Worm (Caenorhabditis elegans) whole organism, L3 larva: Measurements from ENCODE around the gene C25E10.4.

Experiments used
- R02D3.7 ChIP-seq: fragments of 150-350 bp; optimal IDR thresholded peaks from 2 replicates; lab custom pipeline; 2014; ENCODE audit warnings: missing biosample characterization, missing genetic modification characterization
- aly-2 ChIP-seq: fragments of 150-350 bp; optimal IDR thresholded peaks from 2 replicates; lab custom pipeline; 2014; ENCODE audit warnings: missing biosample characterization, missing genetic modification characterization
- ama-1 ChIP-seq: fragments of 150-350 bp; optimal IDR thresholded peaks from 2 replicates; lab custom pipeline; 2018
- ceh-16 ChIP-seq: sonication (generic microtip); optimal IDR thresholded peaks from 2 replicates; lab custom pipeline; 2017; ENCODE audit warnings: missing biosample characterization, missing genetic modification characterization
- ceh-28 ChIP-seq: fragments of 150-350 bp; optimal IDR thresholded peaks from 2 replicates; lab custom pipeline; 2014; ENCODE audit warnings: missing biosample characterization, missing genetic modification reagents, missing genetic modification characterization
- ceh-82 ChIP-seq: fragments of 150-350 bp; optimal IDR thresholded peaks from 2 replicates; lab custom pipeline; 2014; ENCODE audit warnings: missing biosample characterization, missing genetic modification characterization
- daf-12 ChIP-seq: fragments of 150-350 bp; optimal IDR thresholded peaks from 2 replicates; lab custom pipeline; 2014; ENCODE audit warnings: missing biosample characterization, missing genetic modification reagents, missing genetic modification characterization
- egl-5 ChIP-seq: fragments of 150-350 bp; optimal IDR thresholded peaks from 2 replicates; lab custom pipeline; 2017; ENCODE audit warnings: missing biosample characterization, missing genetic modification reagents, missing genetic modification characterization, inconsistent platforms
- elt-1 ChIP-seq: fragments of 150-350 bp; optimal IDR thresholded peaks from 2 replicates; lab custom pipeline; 2014; ENCODE audit warnings: missing biosample characterization, missing genetic modification characterization
- elt-2 ChIP-seq: sonication (generic microtip); optimal IDR thresholded peaks from 2 replicates; lab custom pipeline; 2016; ENCODE audit warnings: missing genetic modification reagents, mild to moderate bottlenecking, missing genetic modification characterization, missing compliant biosample characterization
- elt-3 ChIP-seq, 3 experiments: fragments of 150-350 bp in 1 of 3; sonication (generic microtip) in 2 of 3; optimal IDR thresholded peaks; 2 replicates in 2 of 3; 4 replicates in 1 of 3; lab custom pipeline; 2014 to 2017; ENCODE audit warnings: missing biosample characterization in 3 of 3, missing genetic modification characterization in 3 of 3
- fkh-10 ChIP-seq: sonication (generic microtip); optimal IDR thresholded peaks from 2 replicates; lab custom pipeline; 2017; ENCODE audit warnings: missing biosample characterization, missing genetic modification reagents, missing genetic modification characterization
- fkh-2 ChIP-seq: fragments of 150-350 bp; optimal IDR thresholded peaks from 2 replicates; lab custom pipeline; 2014; ENCODE audit warnings: missing biosample characterization, missing genetic modification reagents, missing genetic modification characterization
- fos-1 ChIP-seq: fragments of 150-350 bp; optimal IDR thresholded peaks from 2 replicates; lab custom pipeline; 2014; ENCODE audit warnings: missing biosample characterization, missing genetic modification characterization
- hmg-11 ChIP-seq: sonication (generic microtip); optimal IDR thresholded peaks from 2 replicates; lab custom pipeline; 2016; ENCODE audit warnings: missing genetic modification characterization, missing compliant biosample characterization
- jun-1 ChIP-seq: fragments of 150-350 bp; optimal IDR thresholded peaks from 2 replicates; lab custom pipeline; 2014; ENCODE audit warnings: missing biosample characterization, missing genetic modification reagents, missing genetic modification characterization
- lin-39 ChIP-seq: fragments of 150-350 bp; optimal IDR thresholded peaks from 2 replicates; lab custom pipeline; 2018; ENCODE audit warnings: missing biosample characterization, missing genetic modification reagents, missing genetic modification characterization
- lsy-12 ChIP-seq: sonication (generic microtip); optimal IDR thresholded peaks from 2 replicates; lab custom pipeline; 2016; ENCODE audit warnings: mild to moderate bottlenecking, missing genetic modification characterization, missing compliant biosample characterization
- mdl-1 ChIP-seq: fragments of 150-350 bp; optimal IDR thresholded peaks from 2 replicates; lab custom pipeline; 2014; ENCODE audit warnings: missing biosample characterization, missing genetic modification characterization
- mml-1 ChIP-seq: fragments of 150-350 bp; sonication (generic microtip); optimal IDR thresholded peaks from 3 replicates; lab custom pipeline; 2014; ENCODE audit warnings: missing biosample characterization, missing genetic modification characterization
- nfya-1 ChIP-seq: sonication (generic microtip); optimal IDR thresholded peaks from 2 replicates; lab custom pipeline; 2017; ENCODE audit warnings: missing genetic modification characterization, mild to moderate bottlenecking, missing compliant biosample characterization, antibody characterized with exemption, moderate library complexity; ENCODE audit not compliant: insufficient read depth
- nhr-11 ChIP-seq: fragments of 150-350 bp; optimal IDR thresholded peaks from 2 replicates; lab custom pipeline; 2014; ENCODE audit warnings: missing biosample characterization, missing genetic modification characterization
- nhr-12 ChIP-seq: fragments of 150-350 bp; optimal IDR thresholded peaks from 2 replicates; lab custom pipeline; 2014; ENCODE audit warnings: missing biosample characterization, missing genetic modification characterization
- nhr-23 ChIP-seq: fragments of 150-350 bp; optimal IDR thresholded peaks from 2 replicates; lab custom pipeline; 2014; ENCODE audit warnings: missing biosample characterization, missing genetic modification reagents, missing genetic modification characterization
- nhr-237 ChIP-seq: fragments of 150-350 bp; optimal IDR thresholded peaks from 2 replicates; lab custom pipeline; 2014; ENCODE audit warnings: missing biosample characterization, missing genetic modification characterization
- nhr-25 ChIP-seq: sonication (generic microtip); optimal IDR thresholded peaks from 2 replicates; lab custom pipeline; 2017; ENCODE audit warnings: missing biosample characterization, missing genetic modification characterization
- nhr-28 ChIP-seq: fragments of 150-350 bp; optimal IDR thresholded peaks from 2 replicates; lab custom pipeline; 2014; ENCODE audit warnings: missing biosample characterization, missing genetic modification characterization
- nhr-43 ChIP-seq: sonication (generic microtip); optimal IDR thresholded peaks from 2 replicates; lab custom pipeline; 2016; ENCODE audit warnings: mild to moderate bottlenecking, missing genetic modification characterization, missing compliant biosample characterization; ENCODE audit not compliant: poor library complexity, severe bottlenecking
- nhr-76 ChIP-seq: fragments of 150-350 bp; sonication (generic microtip); optimal IDR thresholded peaks from 5 replicates; lab custom pipeline; 2014; ENCODE audit warnings: missing biosample characterization, missing genetic modification characterization
- nhr-77 ChIP-seq: fragments of 150-350 bp; optimal IDR thresholded peaks from 2 replicates; lab custom pipeline; 2014; ENCODE audit warnings: missing biosample characterization, missing genetic modification characterization
- pha-4 ChIP-seq: fragments of 150-350 bp; optimal IDR thresholded peaks from 2 replicates; lab custom pipeline; 2014; ENCODE audit warnings: missing biosample characterization, missing genetic modification reagents, missing genetic modification characterization
- pqm-1 ChIP-seq: fragments of 150-350 bp; optimal IDR thresholded peaks from 2 replicates; lab custom pipeline; 2017; ENCODE audit warnings: missing biosample characterization, missing genetic modification characterization, inconsistent platforms
- sea-2 ChIP-seq: fragments of 150-350 bp; sonication (generic microtip); optimal IDR thresholded peaks from 4 replicates; lab custom pipeline; 2014; ENCODE audit warnings: missing biosample characterization, missing genetic modification reagents, missing genetic modification characterization
- skn-1 ChIP-seq: fragments of 150-350 bp; optimal IDR thresholded peaks from 2 replicates; lab custom pipeline; 2014; ENCODE audit warnings: missing biosample characterization, missing genetic modification characterization
- snpc-4 ChIP-seq: fragments of 150-350 bp; optimal IDR thresholded peaks from 2 replicates; lab custom pipeline; 2014; ENCODE audit warnings: missing biosample characterization, missing genetic modification characterization
- tbx-2 ChIP-seq: sonication (generic microtip); optimal IDR thresholded peaks from 2 replicates; lab custom pipeline; 2016; ENCODE audit warnings: mild to moderate bottlenecking, missing genetic modification characterization, missing compliant biosample characterization
- unc-39 ChIP-seq: sonication (generic microtip); optimal IDR thresholded peaks from 4 replicates; lab custom pipeline; 2017; ENCODE audit warnings: missing biosample characterization, missing genetic modification characterization
- unc-62 ChIP-seq: fragments of 150-350 bp; sonication (generic microtip); optimal IDR thresholded peaks from 4 replicates; lab custom pipeline; 2014; ENCODE audit warnings: missing biosample characterization, missing genetic modification reagents, missing genetic modification characterization
- zag-1 ChIP-seq: fragments of 150-350 bp; optimal IDR thresholded peaks from 2 replicates; lab custom pipeline; 2014; ENCODE audit warnings: missing biosample characterization, missing genetic modification characterization

The C25E10.4 gene

ce11 chrV:9076273-9076672 lies 42.9 kb downstream of the C25E10.4 start, which contains the start of gene T27E4.7:
TSS of gene T27E4.7 (minus strand) at chrV:9076322.
- TF ChIP-seq hmg-11 (tag; lab: Kevin White, UChicago) (no peak), R02D3.7 (tag; lab: Kevin White, UChicago) (no peak), zag-1 (tag; lab: Kevin White, UChicago) (no peak), lin-39 (tag; lab: Kevin White, UChicago) (no peak), sea-2 (GFP tag; lab: Kevin White, UChicago) (no peak), ceh-16 (tag; lab: Kevin White, UChicago) (no peak), nhr-77 (tag; lab: Kevin White, UChicago) (no peak), mml-1 (tag; lab: Kevin White, UChicago) (no peak), daf-12 (tag; lab: Kevin White, UChicago) (no peak), pqm-1 (tag; lab: Kevin White, UChicago) (no peak), nhr-25 (tag; lab: Kevin White, UChicago) (no peak), fkh-10 (GFP tag; lab: Kevin White, UChicago) (no peak), elt-3 (tag; optimal IDR thresholded peaks at IDR 0.05; lab: Kevin White, UChicago) (no peak), pha-4 (tag; lab: Kevin White, UChicago) (peak; percentile 26), mdl-1 (tag; lab: Kevin White, UChicago) (no peak), ceh-82 (tag; lab: Kevin White, UChicago) (no peak), aly-2 (tag; lab: Kevin White, UChicago) (no peak), nhr-28 (tag; lab: Kevin White, UChicago) (no peak), unc-39 (tag; lab: Kevin White, UChicago) (no peak), nhr-237 (tag; lab: Kevin White, UChicago) (no peak), ama-1 (peak; percentile 2), nhr-12 (tag; lab: Kevin White, UChicago) (no peak), nhr-11 (tag; lab: Kevin White, UChicago) (no peak), elt-2 (peak; percentile 6)
- TF ChIP-seq, all 47 proteins: peak for 3

ce11 chrV:9078067-9078581 lies 44.8 kb downstream of the C25E10.4 start:
- TF ChIP-seq nhr-28 (tag; lab: Kevin White, UChicago) (no peak), nhr-23 (tag; lab: Kevin White, UChicago) (peak; percentile 56)

- TF ChIP-seq zag-1 (tag; lab: Kevin White, UChicago) (no peak), nfya-1 (tag; lab: Kevin White, UChicago) (peak; percentile 3), nhr-25 (tag; lab: Kevin White, UChicago) (peak; percentile 1), skn-1 (tag; lab: Kevin White, UChicago) (peak; percentile 43), nhr-12 (tag; lab: Kevin White, UChicago) (no peak), elt-2 (peak; percentile 95), nhr-43 (tag; lab: Kevin White, UChicago) (peak; percentile 46), jun-1 (peak; percentile 8), pqm-1 (tag; lab: Kevin White, UChicago) (peak; percentile 68)
Measured at ce11 chrV:9078815-9079525, 45.6 kb downstream of the C25E10.4 start.

ce11 chrV:9079965-9080432 lies 46.6 kb downstream of the C25E10.4 start:
- TF ChIP-seq unc-39 (tag; lab: Kevin White, UChicago), result no peak
- no peak for TF ChIP-seq unc-62
- TF ChIP-seq elt-1 (tag; lab: Kevin White, UChicago), result no peak
- TF ChIP-seq nhr-76 (tag; lab: Kevin White, UChicago), result no peak
- no peak for TF ChIP-seq zag-1 (tag; lab: Kevin White, UChicago)
- TF ChIP-seq elt-3 (tag; optimal IDR thresholded peaks at IDR 0.05; lab: Kevin White, UChicago), result no peak
- TF ChIP-seq ceh-82 (tag; lab: Kevin White, UChicago), result no peak
- no peak for TF ChIP-seq nhr-237 (tag; lab: Kevin White, UChicago)
- TF ChIP-seq snpc-4, result no peak
- TF ChIP-seq aly-2 (tag; lab: Kevin White, UChicago), result no peak
- TF ChIP-seq egl-5 (tag; lab: Kevin White, UChicago), result no peak
- peak; percentile 68 for TF ChIP-seq jun-1
- TF ChIP-seq fkh-2 (tag; lab: Kevin White, UChicago), result no peak
- TF ChIP-seq ama-1, result no peak
- peak; percentile 62 for TF ChIP-seq pha-4 (tag; lab: Kevin White, UChicago)
- TF ChIP-seq mml-1 (tag; lab: Kevin White, UChicago), result no peak
- no peak for TF ChIP-seq daf-12 (tag; lab: Kevin White, UChicago)
- TF ChIP-seq fkh-10 (GFP tag; lab: Kevin White, UChicago), result no peak
- TF ChIP-seq nhr-43 (tag; lab: Kevin White, UChicago), result no peak
- no peak for TF ChIP-seq nhr-25 (tag; lab: Kevin White, UChicago)
- no peak for TF ChIP-seq nhr-77 (tag; lab: Kevin White, UChicago)
- TF ChIP-seq nhr-12 (tag; lab: Kevin White, UChicago), result no peak
- no peak for TF ChIP-seq mdl-1 (tag; lab: Kevin White, UChicago)
- TF ChIP-seq tbx-2 (tag; lab: Kevin White, UChicago), result no peak
- TF ChIP-seq lsy-12, result no peak
- no peak for TF ChIP-seq fos-1 (tag; lab: Kevin White, UChicago)
- no peak for TF ChIP-seq nhr-23 (tag; lab: Kevin White, UChicago)
- TF ChIP-seq ceh-28 (tag; lab: Kevin White, UChicago), result no peak
- TF ChIP-seq elt-2, result peak; percentile 99
- TF ChIP-seq pqm-1 (tag; lab: Kevin White, UChicago), result peak; percentile 93
- no peak for TF ChIP-seq nfya-1 (tag; lab: Kevin White, UChicago)
